Fruit fly (Drosophila melanogaster) whole organism, wandering third instar larva: Measurements from ENCODE around the gene Prp6.

Source experiments
- Rel ChIP-seq, 2 experiments: fragments of 200-800 bp; sonication (Bioruptor generic) in 1 of 2; optimal IDR thresholded peaks; 2 replicates in 1 of 2; 3 replicates in 1 of 2; lab custom pipeline; 2016 to 2019; ENCODE audit warnings: mild to moderate bottlenecking in 2 of 2, missing biosample characterization in 2 of 2, missing genetic modification characterization in 2 of 2, moderate library complexity in 1 of 2
- Vsx2 ChIP-seq: fragments of 200-300, 225-300 bp; sonication (Bioruptor generic); optimal IDR thresholded peaks from 2 replicates; lab custom pipeline; 2018; ENCODE audit warnings: missing biosample characterization, missing genetic modification characterization; ENCODE audit not compliant: partially characterized antibody
- ey ChIP-seq: fragments of 200-800 bp; sonication (Bioruptor generic); optimal IDR thresholded peaks from 2 replicates; lab custom pipeline; 2016; ENCODE audit warnings: missing biosample characterization, missing genetic modification characterization
- lola ChIP-seq: fragments of >200 bp; optimal IDR thresholded peaks from 2 replicates; lab custom pipeline; 2017; ENCODE audit warnings: missing biosample characterization, missing genetic modification characterization
- pan ChIP-seq: fragments of >200 bp; optimal IDR thresholded peaks from 2 replicates; lab custom pipeline; 2017
- usp ChIP-seq: fragments of >200 bp; optimal IDR thresholded peaks from 2 replicates; lab custom pipeline; 2017; ENCODE audit warnings: missing biosample characterization, missing genetic modification characterization

DNA sequence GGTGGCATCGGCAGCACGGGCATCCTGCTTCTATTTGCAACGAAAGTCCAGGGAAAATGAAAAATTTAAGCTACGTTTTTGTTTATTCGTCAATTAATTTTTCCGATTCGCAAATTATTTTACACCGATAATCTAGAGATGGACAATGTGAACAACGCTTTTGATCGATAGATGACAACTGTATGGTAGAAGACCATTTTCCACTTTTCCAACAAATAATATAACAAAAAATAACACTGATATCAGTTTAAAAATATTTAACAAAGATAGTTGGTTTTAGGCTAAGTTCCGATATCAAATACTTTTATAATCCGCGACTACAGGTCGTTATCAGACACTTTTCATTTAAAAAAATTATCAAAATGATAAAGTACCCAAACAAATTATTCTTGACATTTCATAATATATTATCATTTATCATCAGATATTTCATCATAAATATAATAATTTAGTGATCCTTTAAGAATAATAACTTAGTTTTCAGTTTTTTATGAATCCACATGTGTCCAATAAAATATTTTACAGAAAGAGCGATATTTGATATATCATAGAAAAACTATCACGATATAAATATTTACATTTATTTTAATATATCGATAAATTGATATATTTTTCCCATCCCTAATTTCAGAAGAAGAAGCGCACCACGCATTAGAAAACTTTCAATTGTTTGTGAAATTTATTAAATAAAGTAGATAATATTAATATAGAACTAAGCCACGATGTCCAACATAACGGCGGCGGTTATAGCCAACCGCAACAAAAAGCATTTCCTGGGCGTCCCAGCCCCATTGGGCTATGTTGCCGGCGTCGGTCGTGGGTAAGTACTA, at the start of gene Prp6, which contains the start of gene CSN1b:
- no peak for TF ChIP-seq usp (GFP tag; lab: Kevin White, UChicago)
- no peak for TF ChIP-seq ey (GFP tag; lab: Kevin White, UChicago)
- no peak for TF ChIP-seq Vsx2 (GFP tag; lab: Kevin White, UChicago)
- no peak for TF ChIP-seq Rel (GFP tag; optimal IDR thresholded peaks at IDR 0.05; lab: Kevin White, UChicago)
- no peak for TF ChIP-seq Rel (tag; optimal IDR thresholded peaks at IDR 0.05; lab: Kevin White, UChicago)
- no peak for TF ChIP-seq pan (lab: Kevin White, UChicago)
- TF ChIP-seq lola (GFP tag; lab: Kevin White, UChicago) = no peak
